Worm (Caenorhabditis elegans): ENCODE results near the gene T24A6.16.
A peak's percentile ranks its signal among the peaks of the same experiment; 100 is the strongest.
"Not testable (repeated sequence)": the region's sequence is repeated elsewhere in the genome, so short reads cannot be mapped to it uniquely, and the experiment has no call there.

The T24A6.16 gene

DNA sequence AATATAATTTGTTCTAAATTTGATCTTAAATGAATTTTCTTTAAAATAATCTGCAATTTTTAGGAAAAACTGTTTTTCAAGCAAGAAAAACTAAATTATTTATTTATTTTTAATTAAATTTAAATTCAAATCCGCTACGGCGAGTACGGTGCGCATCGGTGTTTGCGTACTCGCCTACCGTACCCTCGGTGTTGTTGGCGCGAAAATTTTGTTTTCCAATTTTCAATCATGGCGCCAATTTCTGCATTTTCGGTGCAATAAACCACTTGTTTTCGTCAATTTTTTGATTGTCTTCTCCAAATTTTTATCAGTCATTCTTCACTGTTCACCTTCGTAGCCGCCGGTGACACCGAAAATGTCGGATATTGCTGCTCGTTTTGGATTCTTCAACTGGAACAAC lies 16.1 kb upstream of the T24A6.16 start, which contains the start of gene pygl-1 (continued):
- TF ChIP-seq snpc-1.1 (tag; optimal IDR thresholded peaks at IDR 0.05; ENCODE audit: insufficient read depth) (peak; percentile 63), mcd-1 (GFP tag; IDR thresholded peaks at IDR 0.05) (peak; percentile 73), aptf-2 (GFP tag; conservative IDR thresholded peaks at IDR 0.05) (peak; percentile 36; the same call in 1 of the 2 replicates), hmg-1.2 (GFP tag; IDR thresholded peaks at IDR 0.05) (peak; percentile 70), sptf-2 (GFP tag; optimal IDR thresholded peaks at IDR 0.05) (no peak), B0336.3 (GFP tag; IDR thresholded peaks at IDR 0.05) (peak; percentile 84), hrde-1 (tag; optimal IDR thresholded peaks at IDR 0.05; ENCODE audit: borderline replicate concordance) (peak; percentile 71), F57A8.1 (GFP tag; optimal IDR thresholded peaks at IDR 0.05) (no peak), madf-3 (GFP tag; IDR thresholded peaks at IDR 0.05) (peak; percentile 90), snpc-3.4 (tag; optimal IDR thresholded peaks at IDR 0.05) (peak; percentile 89), Y53G8AR.9 (GFP tag; conservative IDR thresholded peaks at IDR 0.05) (peak; percentile 64), C17E4.6 (GFP tag; IDR thresholded peaks at IDR 0.05) (peak; percentile 85), ztf-28 (GFP tag; IDR thresholded peaks at IDR 0.05) (peak; percentile 69; the same call in 1 of the 2 replicates), ceh-91 (GFP tag; IDR thresholded peaks at IDR 0.05) (peak; percentile 99), Y95B8A.8 (GFP tag; IDR thresholded peaks at IDR 0.05) (peak; percentile 95), efl-1 (GFP tag; optimal IDR thresholded peaks at IDR 0.05) (peak; percentile 99), ztf-25 (GFP tag; IDR thresholded peaks at IDR 0.05) (no peak), mes-4 (tag; optimal IDR thresholded peaks at IDR 0.05) (no peak), unc-62 (GFP tag; optimal IDR thresholded peaks at IDR 0.05) (no peak), nhr-90 (tag; optimal IDR thresholded peaks at IDR 0.05) (no peak), him-1 (tag; optimal IDR thresholded peaks at IDR 0.05) (peak; percentile 57), egrh-3 (GFP tag; IDR thresholded peaks at IDR 0.05) (peak; percentile 12; the same call in 1 of the 2 replicates), F33H1.4 (GFP tag; IDR thresholded peaks at IDR 0.05) (peak; percentile 86), tlf-1 (GFP tag; optimal IDR thresholded peaks at IDR 0.05) (peak; percentile 94), cebp-2 (GFP tag; IDR thresholded peaks at IDR 0.05) (no peak), lin-35 (GFP tag; optimal IDR thresholded peaks at IDR 0.05) (peak in 2 of 3 experiments; percentile 35 to 90), somi-1 (GFP tag; optimal IDR thresholded peaks at IDR 0.05) (no peak), Y79H2A.3 (GFP tag; conservative IDR thresholded peaks at IDR 0.05) (peak; percentile 84), unc-130 (GFP tag; optimal IDR thresholded peaks at IDR 0.05) (peak; percentile 95), snpc-4 (GFP tag; optimal IDR thresholded peaks at IDR 0.05) (peak; percentile 27), snpc-4 (tag; optimal IDR thresholded peaks at IDR 0.05) (peak in 2 of 4 experiments; percentile 35 to 65), rcor-1 (GFP tag; IDR thresholded peaks at IDR 0.05) (peak; percentile 90)

ce11 chrV:3575759-3576158 lies 13.0 kb upstream of the T24A6.16 start, which contains the start of gene grl-27:
TSS of gene grl-27 (minus strand) at chrV:3575859.
- TF ChIP-seq nhr-179 (tag; optimal IDR thresholded peaks at IDR 0.05) (no peak), lin-40 (tag; optimal IDR thresholded peaks at IDR 0.05) (no peak), fkh-3 (tag; optimal IDR thresholded peaks at IDR 0.05) (no peak), lir-1 (GFP tag; conservative IDR thresholded peaks at IDR 0.05) (no peak), cebp-2 (GFP tag; IDR thresholded peaks at IDR 0.05) (no peak), lsl-1 (GFP tag; optimal IDR thresholded peaks at IDR 0.05) (no peak)

ce11 chrV:3572408-3572807 lies 9.7 kb upstream of the T24A6.16 start, which contains the start of gene F40C5.1:
TSS of gene F40C5.1 (plus strand) at chrV:3572708.
- not testable (repeated sequence) for TF ChIP-seq C17E4.6 (GFP tag; IDR thresholded peaks at IDR 0.05); T07F8.4 (tag; optimal IDR thresholded peaks at IDR 0.05); ztf-18 (tag; optimal IDR thresholded peaks at IDR 0.05)

All from whole organism, young adult.